Worm (Caenorhabditis elegans): ENCODE measurements around the gene txt-5.

Gene txt-5

ce11 chrV:7804064-7804800 lies 32.7 kb downstream of the txt-5 start, which contains the start of gene uvs-1 (continued):
- TF ChIP-seq fkh-10 (GFP tag; optimal IDR thresholded peaks at IDR 0.05), result peak; percentile 8
- no peak for TF ChIP-seq R02D3.7 (tag; optimal IDR thresholded peaks at IDR 0.05)
- peak; percentile 96 for TF ChIP-seq aha-1 (tag)

ce11 chrV:7803563-7803962 lies 33.4 kb downstream of the txt-5 start:
- no peak for TF ChIP-seq unc-130 (GFP tag; optimal IDR thresholded peaks at IDR 0.05)
- no peak for TF ChIP-seq ceh-20 (GFP tag; IDR thresholded peaks at IDR 0.05)
- TF ChIP-seq ceh-62 (tag; optimal IDR thresholded peaks at IDR 0.05), result no peak
- no peak for TF ChIP-seq daf-8 (GFP tag; IDR thresholded peaks at IDR 0.05)
- TF ChIP-seq nhr-48 (tag; optimal IDR thresholded peaks at IDR 0.05), result no peak
- no peak for TF ChIP-seq ces-1 (GFP tag; optimal IDR thresholded peaks at IDR 0.05)
- no peak for TF ChIP-seq unc-62 (GFP tag; optimal IDR thresholded peaks at IDR 0.05 in 1 of 2)
- no peak for TF ChIP-seq unc-62 (tag; optimal IDR thresholded peaks at IDR 0.05)
- no peak for TF ChIP-seq F10B5.3 (tag; optimal IDR thresholded peaks at IDR 0.05)
- TF ChIP-seq F26F4.8 (GFP tag; conservative IDR thresholded peaks at IDR 0.05), result no peak
- no peak for TF ChIP-seq snpc-4 (tag; optimal IDR thresholded peaks at IDR 0.05)
- no peak for TF ChIP-seq ceh-82 (tag; optimal IDR thresholded peaks at IDR 0.05)

ce11 chrV:7798079-7798478 lies 38.9 kb downstream of the txt-5 start, which contains the start of gene ZK742.7:
Gene ZK742.7, plus strand, starts transcription at chrV:7798379.
- TF ChIP-seq F49E8.2 (tag; optimal IDR thresholded peaks at IDR 0.05; ENCODE audit: borderline replicate concordance), result no peak
- TF ChIP-seq madf-9 (GFP tag; conservative IDR thresholded peaks at IDR 0.05), result no peak
- TF ChIP-seq T20F7.1 (GFP tag; optimal IDR thresholded peaks at IDR 0.05), result no peak
- no peak for TF ChIP-seq daf-19 (GFP tag; conservative IDR thresholded peaks at IDR 0.05)
- TF ChIP-seq fos-1 (tag; optimal IDR thresholded peaks at IDR 0.05), result no peak
- no peak for TF ChIP-seq ztf-11 (tag; optimal IDR thresholded peaks at IDR 0.05)
- TF ChIP-seq ZK546.5 (tag; optimal IDR thresholded peaks at IDR 0.05), result no peak
- no peak for TF ChIP-seq lin-39 (tag; optimal IDR thresholded peaks at IDR 0.05)
- no peak for TF ChIP-seq unc-39 (tag; optimal IDR thresholded peaks at IDR 0.05)
- TF ChIP-seq skn-1 (tag; optimal IDR thresholded peaks at IDR 0.05), result no peak

- no peak for TF ChIP-seq zip-2 (tag; optimal IDR thresholded peaks at IDR 0.05)
- TF ChIP-seq nhr-11 (tag; optimal IDR thresholded peaks at IDR 0.05), result no peak
- no peak for TF ChIP-seq jun-1 (tag; optimal IDR thresholded peaks at IDR 0.05)
- TF ChIP-seq zfp-3 (GFP tag; conservative IDR thresholded peaks at IDR 0.05), result no peak
- no peak for TF ChIP-seq nhr-25 (tag; optimal IDR thresholded peaks at IDR 0.05; ENCODE audit: borderline replicate concordance, insufficient read depth)
- no peak for TF ChIP-seq F44E2.7 (GFP tag; IDR thresholded peaks at IDR 0.05)
- no peak for TF ChIP-seq skn-1 (tag; optimal IDR thresholded peaks at IDR 0.05)
- no peak for TF ChIP-seq ZK337.2 (GFP tag; IDR thresholded peaks at IDR 0.05)
- TF ChIP-seq hmg-1.1 (GFP tag; IDR thresholded peaks at IDR 0.05), result no peak
- TF ChIP-seq fos-1 (tag; optimal IDR thresholded peaks at IDR 0.05), result no peak
- TF ChIP-seq daf-19 (GFP tag; conservative IDR thresholded peaks at IDR 0.05), result no peak
- TF ChIP-seq madf-5 (GFP tag; IDR thresholded peaks at IDR 0.05), result no peak
- no peak for TF ChIP-seq aha-1 (tag)
- TF ChIP-seq nhr-102 (tag; optimal IDR thresholded peaks at IDR 0.05), result no peak
- TF ChIP-seq dmd-6 (GFP tag; IDR thresholded peaks at IDR 0.05), result no peak
Observed at ce11 chrV:7793067-7793466, 43.9 kb downstream of the txt-5 start, which contains the start of gene flp-21. Gene flp-21, plus strand, starts transcription at chrV:7793367.
